Worm (Caenorhabditis elegans): Measurements from ENCODE around the gene C10E2.1.

- no peak for TF ChIP-seq W03F9.2 (tag; optimal IDR thresholded peaks at IDR 0.05)
- TF ChIP-seq him-1 (tag; optimal IDR thresholded peaks at IDR 0.05): no peak
These were observed 33.4 kb upstream of the C10E2.1 start, which contains the start of gene hda-4 for ce11 chrX:16729259-16729658.
